Worm (Caenorhabditis elegans) whole organism, young adult: ENCODE measurements around the gene Y45F10C.4.

Experiments
- F37B4.10 ChIP-seq: fragments of 200-800 bp; sonication (Bioruptor generic); IDR thresholded peaks from 2 replicates; pipeline ENCODE4 v1.3.6; 2022; ENCODE audit warnings: missing genetic modification characterization, missing compliant biosample characterization
- Y53F4B.3 ChIP-seq: fragments of 200-800 bp; sonication (Bioruptor generic); IDR thresholded peaks from 2 replicates; pipeline ENCODE4 v1.3.6; 2022; ENCODE audit warnings: missing genetic modification reagents, missing genetic modification characterization, missing compliant biosample characterization
- Y67H2A.10 ChIP-seq: fragments of 200-800 bp; sonication (Bioruptor generic); conservative IDR thresholded peaks from 2 replicates; pipeline ENCODE4 v1.3.6; 2022; ENCODE audit warnings: missing genetic modification reagents, missing genetic modification characterization, missing compliant biosample characterization
- aptf-2 ChIP-seq: fragments of 200-800 bp; sonication (Bioruptor generic); conservative IDR thresholded peaks from 2 replicates; pipeline ENCODE4 v1.3.6; 2022; ENCODE audit warnings: missing genetic modification reagents, missing genetic modification characterization, missing compliant biosample characterization
- ceh-27 ChIP-seq: fragments of 200-800 bp; sonication (Bioruptor generic); optimal IDR thresholded peaks from 2 replicates; lab custom pipeline; 2018; ENCODE audit warnings: mild to moderate bottlenecking, missing genetic modification characterization, moderate library complexity, missing compliant biosample characterization
- efl-1 ChIP-seq: fragments of 150-350 bp; optimal IDR thresholded peaks from 2 replicates; lab custom pipeline; 2014; ENCODE audit warnings: missing biosample characterization, missing genetic modification reagents, missing genetic modification characterization
- egrh-3 ChIP-seq: fragments of 200-800 bp; sonication (Bioruptor generic); IDR thresholded peaks from 2 replicates; pipeline ENCODE4 v1.3.6; 2022; ENCODE audit warnings: missing genetic modification reagents, missing genetic modification characterization, missing compliant biosample characterization
- gei-17 ChIP-seq: fragments of 200-800 bp; sonication (Bioruptor generic); optimal IDR thresholded peaks from 2 replicates; lab custom pipeline; 2018; ENCODE audit warnings: mild to moderate bottlenecking, missing genetic modification characterization, missing compliant biosample characterization
- mxl-1 ChIP-seq: sonication (generic microtip); optimal IDR thresholded peaks from 2 replicates; lab custom pipeline; 2016; ENCODE audit warnings: missing genetic modification characterization, missing compliant biosample characterization
- nfya-1 ChIP-seq: sonication (generic microtip); optimal IDR thresholded peaks from 2 replicates; lab custom pipeline; 2017; ENCODE audit warnings: antibody characterized with exemption, missing compliant biosample characterization, missing genetic modification characterization, borderline replicate concordance; ENCODE audit not compliant: insufficient read depth
- nhr-27 ChIP-seq: fragments of 200-800 bp; sonication (Bioruptor generic); optimal IDR thresholded peaks from 2 replicates; lab custom pipeline; 2018; ENCODE audit warnings: mild to moderate bottlenecking, missing genetic modification characterization, moderate library complexity, missing compliant biosample characterization
- snpc-1.1 ChIP-seq: sonication (generic microtip); optimal IDR thresholded peaks from 2 replicates; lab custom pipeline; 2017; ENCODE audit warnings: missing genetic modification characterization, mild to moderate bottlenecking, missing compliant biosample characterization, antibody characterized with exemption, moderate library complexity, missing genotype, missing genetic modification reagents; ENCODE audit not compliant: insufficient read depth
- snpc-4 ChIP-seq, 5 experiments: fragments of 150-350 bp in 1 of 5; sonication (generic microtip) in 4 of 5; optimal IDR thresholded peaks; 2 replicates each; lab custom pipeline; 2014 to 2018; ENCODE audit warnings: missing genetic modification characterization in 5 of 5, missing biosample characterization in 3 of 5, antibody characterized with exemption in 2 of 5, mild to moderate bottlenecking in 2 of 5, missing compliant biosample characterization in 2 of 5, missing genotype in 2 of 5, moderate library complexity in 2 of 5, missing genetic modification reagents in 1 of 5
- unc-62 ChIP-seq: fragments of 150-350 bp; optimal IDR thresholded peaks from 2 replicates; lab custom pipeline; 2014; ENCODE audit warnings: missing biosample characterization, missing genetic modification reagents, missing genetic modification characterization

DNA sequence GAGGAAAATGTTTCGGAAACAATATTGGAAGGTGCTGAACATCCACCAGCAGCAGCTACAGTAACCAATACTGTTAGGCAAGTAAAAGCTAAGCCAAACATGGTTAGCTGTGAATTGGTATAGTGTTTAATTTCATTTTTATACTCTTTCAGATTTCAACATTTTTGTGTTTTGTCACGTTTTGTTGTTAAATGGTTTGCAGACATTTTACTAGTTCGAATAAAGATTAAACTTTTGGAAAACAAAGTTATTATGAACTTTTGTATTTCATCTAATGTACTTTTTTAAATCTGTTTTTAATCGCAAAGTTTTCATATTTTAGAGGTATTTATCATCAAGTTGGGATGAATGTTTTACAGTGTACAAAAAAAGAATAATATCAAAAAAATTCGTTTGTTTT, 13.8 kb downstream of the Y45F10C.4 start, which contains the start of gene C08F11.17:
- TF ChIP-seq nhr-27 = no peak
- TF ChIP-seq egrh-3 (GFP tag; lab: Robert Waterston, UW) = no peak
- TF ChIP-seq mxl-1 (tag; lab: Kevin White, UChicago) = no peak
- TF ChIP-seq Y53F4B.3 = no peak
- no peak for TF ChIP-seq aptf-2 (GFP tag; lab: Robert Waterston, UW)
- no peak for TF ChIP-seq snpc-1.1
- no peak for TF ChIP-seq gei-17 (GFP tag; lab: Kevin White, UChicago)
- TF ChIP-seq efl-1 (GFP tag; lab: Kevin White, UChicago) = no peak
- no peak for TF ChIP-seq unc-62
- TF ChIP-seq nfya-1 (tag; lab: Kevin White, UChicago) = no peak
- TF ChIP-seq F37B4.10 = no peak
- TF ChIP-seq ceh-27 (GFP tag; lab: Kevin White, UChicago) = no peak
- TF ChIP-seq snpc-4 (GFP tag; optimal IDR thresholded peaks at IDR 0.05; lab: Kevin White, UChicago) = no peak
- TF ChIP-seq snpc-4 (tag; optimal IDR thresholded peaks at IDR 0.05; lab: Kevin White, UChicago) = no peak
- no peak for TF ChIP-seq Y67H2A.10 (GFP tag; lab: Robert Waterston, UW)
